Fruit fly (Drosophila melanogaster): ENCODE data around the gene Rdl.

DNA sequence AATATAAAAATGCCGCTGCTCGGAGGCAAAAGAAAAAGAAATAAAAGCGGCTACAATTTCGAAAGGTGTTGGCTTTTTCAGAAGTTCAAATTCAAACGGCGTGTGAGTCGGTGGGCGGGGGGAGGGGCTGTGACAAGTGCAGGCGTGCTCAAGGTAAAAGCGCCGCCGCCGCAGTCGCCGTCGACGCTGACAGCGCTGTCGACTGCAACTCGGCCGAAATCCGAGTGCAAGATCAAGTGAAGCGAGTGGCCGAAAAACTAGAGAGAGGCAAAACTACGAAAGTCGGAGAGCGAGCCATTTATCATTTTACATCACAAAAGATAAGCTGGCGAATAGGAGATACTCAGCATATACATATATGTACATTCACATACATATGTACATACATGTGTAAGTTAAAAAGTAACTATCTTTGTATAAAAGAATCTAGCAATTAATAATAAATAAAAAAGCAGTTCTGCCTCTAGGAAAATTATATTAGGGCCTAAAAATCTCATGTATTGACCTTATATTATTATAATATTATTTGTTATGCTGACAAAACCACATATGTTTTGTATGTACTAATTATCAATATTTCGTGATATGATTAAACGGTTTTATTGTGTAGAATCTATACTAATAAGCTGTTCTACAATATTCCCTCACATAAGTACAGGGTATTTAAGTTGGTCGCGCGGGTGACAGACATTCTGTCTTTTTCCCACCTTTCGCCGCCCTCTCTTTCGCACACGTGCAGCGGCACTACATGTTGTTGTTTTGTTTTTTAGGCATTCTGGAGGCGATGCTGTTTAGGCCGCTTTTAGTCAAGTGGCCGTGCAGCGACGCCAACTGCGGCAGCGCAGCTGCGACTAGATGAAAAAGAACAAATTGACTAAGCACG, 53.0 kb downstream of the Rdl start:
- TF ChIP-seq CG8478 (optimal IDR thresholded peaks at IDR 0.05): no peak
- TF ChIP-seq CTCF (optimal IDR thresholded peaks at IDR 0.05): no peak
